Fruit fly (Drosophila melanogaster): ENCODE data around the gene Ctr9.

DNA sequence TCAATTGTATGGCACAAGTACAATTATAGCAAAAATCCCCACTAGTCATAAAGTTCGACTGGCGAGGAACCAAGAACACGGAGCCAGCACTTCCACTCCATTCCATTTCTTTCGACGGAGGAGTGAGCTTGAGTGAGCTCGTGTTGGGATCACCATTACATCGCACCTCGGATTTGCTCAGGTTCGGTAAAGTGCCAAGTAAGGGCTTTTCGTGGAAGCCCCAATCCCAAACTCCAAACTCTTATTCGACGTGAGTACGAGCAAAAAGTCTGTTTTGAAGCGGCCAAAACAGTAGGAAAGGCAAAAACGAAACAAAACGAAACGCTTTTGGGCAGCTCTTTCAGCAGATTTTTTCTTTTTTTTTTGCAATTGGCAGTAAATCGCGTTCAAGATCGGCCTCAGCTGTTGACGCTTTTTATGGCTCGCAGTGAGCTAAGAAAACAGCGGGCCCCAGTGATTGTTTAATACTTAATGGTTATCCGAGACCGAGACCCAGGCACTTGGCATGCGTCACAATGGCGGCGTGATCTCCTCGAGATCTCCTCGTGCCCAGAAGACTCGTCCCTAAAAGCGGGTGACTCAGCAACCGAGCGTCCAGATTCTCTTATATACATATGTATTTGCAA is 14.0 kb downstream of the Ctr9 start:
- TF ChIP-seq cnc (optimal IDR thresholded peaks at IDR 0.05) (no peak), Crg-1 (GFP tag; optimal IDR thresholded peaks at IDR 0.05) (no peak), CG11617 (GFP tag; optimal IDR thresholded peaks at IDR 0.05) (no peak), kay (GFP tag; ENCODE audit: borderline replicate concordance) (no peak), CG1620 (GFP tag; optimal IDR thresholded peaks at IDR 0.05) (no peak), Mnt (GFP tag; optimal IDR thresholded peaks at IDR 0.05) (no peak)

All from whole organism, adult.